Worm (Caenorhabditis elegans): ENCODE results near the gene fbxa-157.

DNA sequence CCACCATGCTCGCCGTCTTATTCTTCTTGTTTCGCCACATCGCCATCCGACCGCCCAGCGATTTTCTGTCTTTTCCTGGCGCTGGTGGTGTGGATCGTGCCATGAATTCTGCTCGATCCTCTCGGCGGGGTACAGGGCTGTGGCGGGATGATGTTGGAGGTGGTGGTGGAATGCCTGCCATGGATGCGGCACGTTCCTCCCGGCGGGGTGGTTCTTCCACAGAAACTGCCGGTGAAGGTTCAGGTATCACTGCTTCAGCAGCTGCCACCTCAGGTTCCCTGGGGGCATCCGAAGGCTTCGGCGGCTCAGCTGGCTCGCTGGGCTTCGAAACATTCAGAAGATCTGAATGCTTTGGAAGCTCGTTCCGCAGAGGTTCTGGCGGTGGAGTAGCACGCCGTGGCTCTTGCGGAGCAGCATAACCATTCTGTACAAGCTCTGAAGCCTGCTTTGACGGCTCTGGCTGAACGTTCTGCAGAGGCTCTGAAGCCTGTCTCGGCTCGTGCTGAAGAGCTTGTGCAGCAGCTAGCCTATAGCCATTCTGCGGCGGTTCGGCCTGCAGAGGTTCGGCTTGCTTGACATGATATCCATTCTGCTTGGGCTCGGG, 45.3 kb downstream of the fbxa-157 start:
- no peak for TF ChIP-seq tab-1 (GFP tag; IDR thresholded peaks at IDR 0.05)
- no peak for TF ChIP-seq klf-2 (GFP tag; conservative IDR thresholded peaks at IDR 0.05)
